Worm (Caenorhabditis elegans) whole organism, early embryonic: Measurements from ENCODE around the gene clec-169.
"Not testable (repeated sequence)": the region's sequence is repeated elsewhere in the genome, so short reads cannot be mapped to it uniquely, and the experiment has no call there.

Experiments
- B0310.2 ChIP-seq: sonication (generic microtip); optimal IDR thresholded peaks from 2 replicates; lab custom pipeline; 2016; ENCODE audit warnings: mild to moderate bottlenecking, missing genetic modification characterization, missing compliant biosample characterization
- ama-1 ChIP-seq: fragments of 150-350 bp; optimal IDR thresholded peaks from 2 replicates; lab custom pipeline; 2014
- ceh-13 ChIP-seq: fragments of 200-800 bp; sonication (Bioruptor generic); optimal IDR thresholded peaks from 2 replicates; lab custom pipeline; 2018; ENCODE audit warnings: mild to moderate bottlenecking, missing genetic modification characterization, missing compliant biosample characterization
- flt-1 ChIP-seq: fragments of 200-800 bp; sonication (Bioruptor generic); IDR thresholded peaks from 2 replicates; pipeline ENCODE4 v1.3.6; 2022; ENCODE audit warnings: missing genetic modification characterization, missing compliant biosample characterization
- hmg-4 ChIP-seq: fragments of 200-800 bp; sonication (Bioruptor generic); optimal IDR thresholded peaks from 2 replicates; lab custom pipeline; 2018; ENCODE audit warnings: mild to moderate bottlenecking, missing genetic modification characterization, missing compliant biosample characterization
- pes-1 ChIP-seq: fragments of 200-800 bp; sonication (Bioruptor generic); IDR thresholded peaks from 2 replicates; pipeline ENCODE4 v1.3.6; 2022; ENCODE audit warnings: missing genetic modification reagents, missing genetic modification characterization, missing compliant biosample characterization
- tra-4 ChIP-seq: sonication (generic microtip); optimal IDR thresholded peaks from 2 replicates; lab custom pipeline; 2017; ENCODE audit warnings: missing genetic modification characterization, missing compliant biosample characterization

DNA sequence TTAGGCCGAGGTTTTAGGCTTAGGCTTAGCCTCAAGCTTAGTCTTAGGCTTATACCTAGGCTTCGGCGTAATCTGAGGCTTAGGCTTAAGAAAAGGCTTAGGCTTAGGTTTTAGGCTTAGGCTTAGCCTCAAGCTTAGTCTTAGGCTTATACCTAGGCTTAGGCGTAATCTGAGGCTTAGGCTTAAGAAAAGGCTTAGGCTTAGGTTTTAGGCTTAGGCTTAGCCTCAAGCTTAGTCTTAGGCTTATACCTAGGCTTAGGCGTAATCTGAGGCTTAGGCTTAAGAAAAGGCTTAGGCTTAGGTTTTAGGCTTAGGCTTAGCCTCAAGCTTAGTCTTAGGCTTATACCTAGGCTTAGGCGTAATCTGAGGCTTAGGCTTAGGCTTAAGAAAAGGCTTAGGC is 43.9 kb upstream of the clec-169 start:
- not testable (repeated sequence) for TF ChIP-seq pes-1 (GFP tag; lab: Robert Waterston, UW); hmg-4 (GFP tag; lab: Kevin White, UChicago); ama-1 (lab: Kevin White, UChicago); ceh-13 (GFP tag; lab: Kevin White, UChicago); tra-4 (tag; lab: Kevin White, UChicago); B0310.2 (tag; lab: Kevin White, UChicago); flt-1
